Worm (Caenorhabditis elegans) whole organism, young adult: ENCODE results near the gene Y53G8AL.1.

Experiments
- attf-3 ChIP-seq: fragments of 200-800 bp; sonication (Bioruptor generic); conservative IDR thresholded peaks from 2 replicates; pipeline ENCODE4 v1.3.6; 2022; ENCODE audit warnings: missing genetic modification reagents, missing genetic modification characterization, missing compliant biosample characterization
- dpff-1 ChIP-seq: sonication (generic microtip); optimal IDR thresholded peaks from 2 replicates; lab custom pipeline; 2017; ENCODE audit warnings: mild to moderate bottlenecking, missing genetic modification characterization, missing compliant biosample characterization
- hrde-1 ChIP-seq: sonication (generic microtip); optimal IDR thresholded peaks from 2 replicates; lab custom pipeline; 2016; ENCODE audit warnings: missing genetic modification characterization, mild to moderate bottlenecking, missing compliant biosample characterization, moderate library complexity, missing genotype, missing genetic modification reagents, borderline replicate concordance
- pbrm-1 ChIP-seq: fragments of 200-800 bp; sonication (Bioruptor generic); IDR thresholded peaks from 2 replicates; pipeline ENCODE4 v1.3.6; 2022; ENCODE audit warnings: missing genetic modification reagents, missing genetic modification characterization, missing compliant biosample characterization
- snpc-4 ChIP-seq, 5 experiments: fragments of 150-350 bp in 1 of 5; sonication (generic microtip) in 4 of 5; optimal IDR thresholded peaks; 2 replicates each; lab custom pipeline; 2014 to 2018; ENCODE audit warnings: missing genetic modification characterization in 5 of 5, missing biosample characterization in 3 of 5, antibody characterized with exemption in 2 of 5, mild to moderate bottlenecking in 2 of 5, missing compliant biosample characterization in 2 of 5, missing genotype in 2 of 5, moderate library complexity in 2 of 5, missing genetic modification reagents in 1 of 5
- tbp1 ChIP-seq: fragments of 200-800 bp; sonication (Bioruptor generic); optimal IDR thresholded peaks from 2 replicates; lab custom pipeline; 2018; ENCODE audit warnings: mild to moderate bottlenecking, missing genetic modification characterization, missing compliant biosample characterization

ce11 chrIII:3278610-3279009, 45.7 kb downstream of the Y53G8AL.1 start, which contains the start of gene Y53G8AM.8:
- TF ChIP-seq pbrm-1 (GFP tag; lab: Robert Waterston, UW) (no peak), dpff-1 (tag; lab: Kevin White, UChicago) (no peak), snpc-4 (GFP tag; optimal IDR thresholded peaks at IDR 0.05; lab: Kevin White, UChicago) (no peak), snpc-4 (tag; optimal IDR thresholded peaks at IDR 0.05; lab: Kevin White, UChicago) (no peak), attf-3 (GFP tag; lab: Robert Waterston, UW) (no peak), tbp1 (GFP tag; lab: Kevin White, UChicago) (no peak), hrde-1 (no peak)
